Worm (Caenorhabditis elegans): ENCODE results near the gene F20D12.12.

- TF ChIP-seq snpc-4 (tag; optimal IDR thresholded peaks at IDR 0.05) (no peak), unc-62 (GFP tag; optimal IDR thresholded peaks at IDR 0.05) (no peak), nhr-237 (tag; optimal IDR thresholded peaks at IDR 0.05) (no peak), nhr-28 (tag; optimal IDR thresholded peaks at IDR 0.05) (no peak), lin-13 (tag; optimal IDR thresholded peaks at IDR 0.05) (no peak), mls-2 (tag; optimal IDR thresholded peaks at IDR 0.05) (no peak), ceh-39 (tag; optimal IDR thresholded peaks at IDR 0.05) (no peak), blmp-1 (tag; optimal IDR thresholded peaks at IDR 0.05) (no peak), mep-1 (tag; optimal IDR thresholded peaks at IDR 0.05) (no peak), tbx-8 (GFP tag; optimal IDR thresholded peaks at IDR 0.05) (no peak), zip-8 (tag; optimal IDR thresholded peaks at IDR 0.05) (no peak)
These were observed 14.7 kb downstream of the F20D12.12 start for ce11 chrIV:7961889-7962342.
